Worm (Caenorhabditis elegans): ENCODE data around the gene F49E8.6.

Gene F49E8.6

ce11 chrIV:7543662-7544061 is 10.8 kb downstream of the F49E8.6 start:
- TF ChIP-seq ccch-3 (GFP tag; optimal IDR thresholded peaks at IDR 0.05), result no peak
- no peak for TF ChIP-seq attf-3 (GFP tag; conservative IDR thresholded peaks at IDR 0.05)
- peak; percentile 70 for TF ChIP-seq him-1 (tag; optimal IDR thresholded peaks at IDR 0.05)
- TF ChIP-seq hrde-1 (tag; optimal IDR thresholded peaks at IDR 0.05; ENCODE audit: borderline replicate concordance), result peak; percentile 37
- no peak for TF ChIP-seq madf-10 (tag; optimal IDR thresholded peaks at IDR 0.05)
- TF ChIP-seq repo-1 (tag; optimal IDR thresholded peaks at IDR 0.05), result no peak
- TF ChIP-seq ama-1 (optimal IDR thresholded peaks at IDR 0.05), result no peak
- TF ChIP-seq ama-1 (GFP tag; optimal IDR thresholded peaks at IDR 0.05), result peak in 1 of 2 experiments; percentile 11

ce11 chrIV:7542485-7543001 is 11.9 kb downstream of the F49E8.6 start, which contains the start of gene R05G6.10:
Gene R05G6.10 (minus strand): TSS chrIV:7542535.
- no peak for TF ChIP-seq unc-130 (GFP tag; optimal IDR thresholded peaks at IDR 0.05)
- no peak for TF ChIP-seq ZK185.1 (tag; optimal IDR thresholded peaks at IDR 0.05; ENCODE audit: poor library complexity, severe bottlenecking)
- TF ChIP-seq F49E8.2 (tag; optimal IDR thresholded peaks at IDR 0.05; ENCODE audit: insufficient read depth), result no peak
- TF ChIP-seq F39B2.1 (GFP tag; IDR thresholded peaks at IDR 0.05), result no peak
- no peak for TF ChIP-seq ztf-6 (GFP tag; IDR thresholded peaks at IDR 0.05)
- TF ChIP-seq die-1 (tag; optimal IDR thresholded peaks at IDR 0.05), result no peak
- TF ChIP-seq ceh-79 (tag; optimal IDR thresholded peaks at IDR 0.05), result no peak
- TF ChIP-seq pha-4 (tag; optimal IDR thresholded peaks at IDR 0.05), result no peak
- TF ChIP-seq Y56A3A.18 (GFP tag; IDR thresholded peaks at IDR 0.05), result no peak

ce11 chrIV:7532360-7532759 is 22.1 kb downstream of the F49E8.6 start, which contains the start of gene R05G6.1:
Gene R05G6.1 (plus strand): TSS chrIV:7532660.
- TF ChIP-seq F33H1.4 (GFP tag; IDR thresholded peaks at IDR 0.05) (no peak), egrh-3 (GFP tag; IDR thresholded peaks at IDR 0.05) (no peak), lsy-27 (tag; optimal IDR thresholded peaks at IDR 0.05; ENCODE audit: borderline replicate concordance, insufficient read depth) (no peak), hmg-20 (GFP tag; IDR thresholded peaks at IDR 0.05) (no peak), dpff-1 (tag; optimal IDR thresholded peaks at IDR 0.05) (no peak), snpc-3.4 (tag; optimal IDR thresholded peaks at IDR 0.05) (no peak), D2030.7 (GFP tag; IDR thresholded peaks at IDR 0.05) (no peak), somi-1 (GFP tag; optimal IDR thresholded peaks at IDR 0.05) (no peak), let-526 (GFP tag; IDR thresholded peaks at IDR 0.05) (no peak), gei-17 (GFP tag; optimal IDR thresholded peaks at IDR 0.05) (no peak), efl-1 (GFP tag; optimal IDR thresholded peaks at IDR 0.05) (no peak), tbp1 (GFP tag; optimal IDR thresholded peaks at IDR 0.05) (no peak), hsf-1 (GFP tag; IDR thresholded peaks at IDR 0.05) (no peak), aptf-3 (GFP tag; IDR thresholded peaks at IDR 0.05) (no peak), hrde-1 (tag; optimal IDR thresholded peaks at IDR 0.05; ENCODE audit: borderline replicate concordance) (no peak)

- TF ChIP-seq aptf-2 (GFP tag; conservative IDR thresholded peaks at IDR 0.05) (no peak), ccch-3 (GFP tag; optimal IDR thresholded peaks at IDR 0.05) (no peak), hmg-1.2 (GFP tag; IDR thresholded peaks at IDR 0.05) (no peak), B0035.1 (tag; optimal IDR thresholded peaks at IDR 0.05) (no peak), efl-1 (GFP tag; optimal IDR thresholded peaks at IDR 0.05) (no peak), zim-3 (tag; optimal IDR thresholded peaks at IDR 0.05) (no peak), madf-10 (tag; optimal IDR thresholded peaks at IDR 0.05) (no peak), ztf-3 (GFP tag; optimal IDR thresholded peaks at IDR 0.05) (no peak), ztf-28 (GFP tag; IDR thresholded peaks at IDR 0.05) (no peak), nhr-80 (tag; optimal IDR thresholded peaks at IDR 0.05) (no peak), ceh-79 (tag; optimal IDR thresholded peaks at IDR 0.05) (no peak), Y56A3A.18 (GFP tag; IDR thresholded peaks at IDR 0.05) (no peak)
Observed at ce11 chrIV:7530226-7531070, 24.0 kb downstream of the F49E8.6 start.

Data from whole organism, young adult.